Worm (Caenorhabditis elegans) whole organism, young adult: ENCODE results near the gene Y41G9A.5.
A peak's percentile ranks its signal among the peaks of the same experiment; 100 is the strongest.

Experiments
- B0336.3 ChIP-seq: fragments of 200-800 bp; sonication (Bioruptor generic); IDR thresholded peaks from 2 replicates; pipeline ENCODE4 v1.3.6; 2022; ENCODE audit warnings: missing genetic modification characterization, missing compliant biosample characterization
- F39B2.1 ChIP-seq: fragments of 200-800 bp; sonication (Bioruptor generic); IDR thresholded peaks from 2 replicates; pipeline ENCODE4 v1.3.6; 2022; ENCODE audit warnings: missing genetic modification reagents, missing genetic modification characterization, missing compliant biosample characterization
- F57A8.1 ChIP-seq: fragments of 200-800 bp; sonication (Bioruptor generic); optimal IDR thresholded peaks from 2 replicates; lab custom pipeline; 2018; ENCODE audit warnings: mild to moderate bottlenecking, missing genetic modification characterization, moderate library complexity, missing compliant biosample characterization
- F57C9.4 ChIP-seq: sonication (generic microtip); optimal IDR thresholded peaks from 2 replicates; lab custom pipeline; 2017; ENCODE audit warnings: mild to moderate bottlenecking, missing genetic modification characterization, missing compliant biosample characterization
- T07F8.4 ChIP-seq: sonication (generic microtip); optimal IDR thresholded peaks from 2 replicates; lab custom pipeline; 2016; ENCODE audit warnings: mild to moderate bottlenecking, missing genetic modification characterization, moderate library complexity, missing compliant biosample characterization
- T26A5.8 ChIP-seq: sonication (generic microtip); optimal IDR thresholded peaks from 2 replicates; lab custom pipeline; 2016; ENCODE audit warnings: missing genetic modification characterization, missing compliant biosample characterization
- Y95B8A.8 ChIP-seq: fragments of 200-800 bp; sonication (Bioruptor generic); IDR thresholded peaks from 2 replicates; pipeline ENCODE4 v1.3.6; 2022; ENCODE audit warnings: missing genetic modification reagents, missing genetic modification characterization, missing compliant biosample characterization
- ama-1 ChIP-seq, 3 experiments: fragments of 150-350 bp in 1 of 3; sonication (generic microtip) in 2 of 3; optimal IDR thresholded peaks; 2 replicates each; lab custom pipeline; 2014 to 2018; ENCODE audit warnings: missing biosample characterization in 2 of 3, missing genetic modification characterization in 2 of 3, missing genetic modification reagents in 2 of 3
- atf-7 ChIP-seq: sonication (generic microtip); optimal IDR thresholded peaks from 2 replicates; lab custom pipeline; 2017; ENCODE audit warnings: mild to moderate bottlenecking, missing genetic modification characterization, missing compliant biosample characterization
- bed-2 ChIP-seq: fragments of 200-800 bp; sonication (Bioruptor generic); IDR thresholded peaks from 2 replicates; pipeline ENCODE4 v1.3.6; 2022; ENCODE audit warnings: missing genetic modification reagents, missing genetic modification characterization, missing compliant biosample characterization
- ccch-3 ChIP-seq: fragments of 200-800 bp; sonication (Bioruptor generic); optimal IDR thresholded peaks from 2 replicates; lab custom pipeline; 2018; ENCODE audit warnings: mild to moderate bottlenecking, missing genetic modification characterization, missing compliant biosample characterization
- cebp-1 ChIP-seq, 2 experiments: fragments of 200-800 bp in 1 of 2; sonication (Bioruptor generic) in 1 of 2; sonication (generic microtip) in 1 of 2; IDR thresholded peaks in 1 of 2; optimal IDR thresholded peaks in 1 of 2; 2 replicates each; pipeline versions ENCODE4 v1.3.6 to Lab custom; 2017 to 2022; ENCODE audit warnings: missing compliant biosample characterization in 2 of 2, missing genetic modification characterization in 2 of 2, mild to moderate bottlenecking in 1 of 2, missing genetic modification reagents in 1 of 2, moderate library complexity in 1 of 2
- cebp-2 ChIP-seq: fragments of 200-800 bp; sonication (Bioruptor generic); IDR thresholded peaks from 2 replicates; pipeline ENCODE4 v1.3.6; 2022; ENCODE audit warnings: missing genetic modification characterization, missing compliant biosample characterization
- ceh-100 ChIP-seq: fragments of 200-800 bp; sonication (Bioruptor generic); IDR thresholded peaks from 2 replicates; pipeline ENCODE4 v1.3.6; 2022; ENCODE audit warnings: missing genetic modification reagents, missing genetic modification characterization, missing compliant biosample characterization
- ceh-27 ChIP-seq: fragments of 200-800 bp; sonication (Bioruptor generic); optimal IDR thresholded peaks from 2 replicates; lab custom pipeline; 2018; ENCODE audit warnings: mild to moderate bottlenecking, missing genetic modification characterization, moderate library complexity, missing compliant biosample characterization
- egl-44 ChIP-seq: fragments of 200-800 bp; sonication (Bioruptor generic); IDR thresholded peaks from 2 replicates; pipeline ENCODE4 v1.3.6; 2022; ENCODE audit warnings: missing genetic modification reagents, missing genetic modification characterization, missing compliant biosample characterization
- fkh-3 ChIP-seq: sonication (generic microtip); optimal IDR thresholded peaks from 2 replicates; lab custom pipeline; 2016; ENCODE audit warnings: mild to moderate bottlenecking, missing genetic modification characterization, missing compliant biosample characterization
- gei-17 ChIP-seq: fragments of 200-800 bp; sonication (Bioruptor generic); optimal IDR thresholded peaks from 2 replicates; lab custom pipeline; 2018; ENCODE audit warnings: mild to moderate bottlenecking, missing genetic modification characterization, missing compliant biosample characterization
- hmg-20 ChIP-seq: fragments of 200-800 bp; sonication (Bioruptor generic); IDR thresholded peaks from 2 replicates; pipeline ENCODE4 v1.3.6; 2022; ENCODE audit warnings: missing genetic modification reagents, missing genetic modification characterization, missing compliant biosample characterization
- let-607 ChIP-seq, 2 experiments: fragments of 200-800 bp in 1 of 2; sonication (Bioruptor generic) in 1 of 2; sonication (generic microtip) in 1 of 2; optimal IDR thresholded peaks; 2 replicates each; lab custom pipeline; 2016 to 2018; ENCODE audit warnings: mild to moderate bottlenecking in 2 of 2, missing compliant biosample characterization in 2 of 2, missing genetic modification characterization in 2 of 2, moderate library complexity in 2 of 2, missing genotype in 1 of 2
- lsl-1 ChIP-seq: fragments of 200-800 bp; sonication (Bioruptor generic); optimal IDR thresholded peaks from 2 replicates; lab custom pipeline; 2018; ENCODE audit warnings: mild to moderate bottlenecking, missing genetic modification characterization, moderate library complexity, missing compliant biosample characterization
- mxl-1 ChIP-seq: sonication (generic microtip); optimal IDR thresholded peaks from 2 replicates; lab custom pipeline; 2016; ENCODE audit warnings: missing genetic modification characterization, missing compliant biosample characterization
- nfya-2 ChIP-seq: fragments of 200-800 bp; sonication (Bioruptor generic); IDR thresholded peaks from 2 replicates; pipeline ENCODE4 v1.3.6; 2022; ENCODE audit warnings: missing genetic modification reagents, missing genetic modification characterization, missing compliant biosample characterization
- nhr-120 ChIP-seq: fragments of 200-800 bp; sonication (Bioruptor generic); IDR thresholded peaks from 2 replicates; pipeline ENCODE4 v1.3.6; 2022; ENCODE audit warnings: missing genetic modification characterization, missing compliant biosample characterization
- pha-4 ChIP-seq: fragments of 150-350 bp; sonication (generic microtip); optimal IDR thresholded peaks from 2 replicates; lab custom pipeline; 2014; ENCODE audit warnings: missing biosample characterization, missing genetic modification reagents, missing genetic modification characterization
- rcor-1 ChIP-seq: fragments of 200-800 bp; sonication (Bioruptor generic); IDR thresholded peaks from 2 replicates; pipeline ENCODE4 v1.3.6; 2022; ENCODE audit warnings: missing genetic modification reagents, missing genetic modification characterization, missing compliant biosample characterization
- rec-8 ChIP-seq, 2 experiments: sonication (generic microtip); optimal IDR thresholded peaks; 2 replicates each; lab custom pipeline; 2016; ENCODE audit warnings: mild to moderate bottlenecking in 2 of 2, missing genetic modification characterization in 2 of 2, missing genetic modification reagents in 2 of 2, missing genotype in 2 of 2, missing biosample characterization in 1 of 2, missing compliant biosample characterization in 1 of 2, moderate library complexity in 1 of 2
- repo-1 ChIP-seq: sonication (generic microtip); optimal IDR thresholded peaks from 2 replicates; lab custom pipeline; 2017; ENCODE audit warnings: mild to moderate bottlenecking, missing genetic modification characterization, missing compliant biosample characterization
- snpc-3.4 ChIP-seq: sonication (generic microtip); optimal IDR thresholded peaks from 2 replicates; lab custom pipeline; 2017; ENCODE audit warnings: missing genetic modification characterization, mild to moderate bottlenecking, missing compliant biosample characterization, antibody characterized with exemption, moderate library complexity, missing genotype, missing genetic modification reagents
- snpc-4 ChIP-seq, 5 experiments: fragments of 150-350 bp in 1 of 5; sonication (generic microtip) in 4 of 5; optimal IDR thresholded peaks; 2 replicates each; lab custom pipeline; 2014 to 2018; ENCODE audit warnings: missing genetic modification characterization in 5 of 5, missing biosample characterization in 3 of 5, antibody characterized with exemption in 2 of 5, mild to moderate bottlenecking in 2 of 5, missing compliant biosample characterization in 2 of 5, missing genotype in 2 of 5, moderate library complexity in 2 of 5, missing genetic modification reagents in 1 of 5
- unc-130 ChIP-seq: sonication (generic microtip); optimal IDR thresholded peaks from 2 replicates; lab custom pipeline; 2016; ENCODE audit warnings: missing genetic modification reagents, missing genetic modification characterization, missing compliant biosample characterization
- unc-62 ChIP-seq: fragments of 150-350 bp; optimal IDR thresholded peaks from 2 replicates; lab custom pipeline; 2014; ENCODE audit warnings: missing biosample characterization, missing genetic modification reagents, missing genetic modification characterization
- zim-3 ChIP-seq: sonication (generic microtip); optimal IDR thresholded peaks from 2 replicates; lab custom pipeline; 2017; ENCODE audit warnings: mild to moderate bottlenecking, missing genetic modification characterization, moderate library complexity, missing compliant biosample characterization
- ztf-18 ChIP-seq: sonication (generic microtip); optimal IDR thresholded peaks from 2 replicates; lab custom pipeline; 2016; ENCODE audit warnings: missing genotype, mild to moderate bottlenecking, missing genetic modification characterization, missing compliant biosample characterization
- ztf-3 ChIP-seq: fragments of 200-800 bp; sonication (Bioruptor generic); optimal IDR thresholded peaks from 2 replicates; lab custom pipeline; 2018; ENCODE audit warnings: mild to moderate bottlenecking, missing genetic modification characterization, missing compliant biosample characterization
- ztf-6 ChIP-seq: fragments of 200-800 bp; sonication (Bioruptor generic); IDR thresholded peaks from 2 replicates; pipeline ENCODE4 v1.3.6; 2022; ENCODE audit warnings: missing genetic modification reagents, missing genetic modification characterization, missing compliant biosample characterization

Y41G9A.5 gene

ce11 chrX:2971542-2971988, 25.1 kb downstream of the Y41G9A.5 start (continued):
- TF ChIP-seq unc-62 (GFP tag; lab: Kevin White, UChicago), result peak; percentile 91
- TF ChIP-seq zim-3, result peak; percentile 27
- TF ChIP-seq cebp-2, result no peak
- TF ChIP-seq ztf-3 (GFP tag; lab: Kevin White, UChicago), result no peak
- peak; percentile 80 for TF ChIP-seq Y95B8A.8
- TF ChIP-seq atf-7 (tag; lab: Kevin White, UChicago), result peak; percentile 94
- TF ChIP-seq F39B2.1 (GFP tag; lab: Robert Waterston, UW), result no peak
- no peak for TF ChIP-seq ccch-3
- TF ChIP-seq snpc-3.4 (tag; lab: Kevin White, UChicago), result no peak
- TF ChIP-seq fkh-3, result no peak
- TF ChIP-seq hmg-20 (GFP tag; lab: Robert Waterston, UW), result no peak
- peak; percentile 55 for TF ChIP-seq rcor-1 (GFP tag; lab: Robert Waterston, UW)
- no peak for TF ChIP-seq T26A5.8 (tag; lab: Kevin White, UChicago)
- TF ChIP-seq cebp-1 (GFP tag; IDR thresholded peaks at IDR 0.05; lab: Robert Waterston, UW), result peak; percentile 62
- peak; percentile 92 for TF ChIP-seq cebp-1 (tag; optimal IDR thresholded peaks at IDR 0.05; lab: Kevin White, UChicago)
- peak in 1 of 2 experiments; percentile 41 for TF ChIP-seq let-607 (tag; optimal IDR thresholded peaks at IDR 0.05; lab: Kevin White, UChicago)
- peak; percentile 67 for TF ChIP-seq gei-17 (GFP tag; lab: Kevin White, UChicago)
- TF ChIP-seq T07F8.4, result no peak
- TF ChIP-seq repo-1, result peak; percentile 3
- TF ChIP-seq ceh-100 (GFP tag; lab: Robert Waterston, UW), result no peak
- TF ChIP-seq ceh-27, result peak; percentile 75
- TF ChIP-seq bed-2 (GFP tag; lab: Robert Waterston, UW), result 0 out of 2 replicates have a peak, but pooled peaks have one; percentile 28
- no peak for TF ChIP-seq rec-8 (tag; optimal IDR thresholded peaks at IDR 0.05; lab: Kevin White, UChicago)
- TF ChIP-seq nfya-2 (GFP tag; lab: Robert Waterston, UW), result no peak
- TF ChIP-seq F57C9.4, result no peak
- peak; percentile 45 for TF ChIP-seq ztf-18 (tag; lab: Kevin White, UChicago)
- TF ChIP-seq egl-44, result peak; percentile 81
- TF ChIP-seq pha-4 (tag; lab: Kevin White, UChicago), result peak; percentile 71
- peak; percentile 68 for TF ChIP-seq ama-1 (optimal IDR thresholded peaks at IDR 0.05; lab: Kevin White, UChicago)
- no peak for TF ChIP-seq ama-1 (GFP tag; optimal IDR thresholded peaks at IDR 0.05; lab: Kevin White, UChicago)
- 0 out of 2 replicates have a peak, but pooled peaks have one; percentile 80 for TF ChIP-seq nhr-120 (GFP tag; lab: Robert Waterston, UW)
- TF ChIP-seq B0336.3 (GFP tag; lab: Robert Waterston, UW), result peak; percentile 88
- TF ChIP-seq mxl-1 (tag; lab: Kevin White, UChicago), result peak; percentile 52
- no peak for TF ChIP-seq unc-130 (GFP tag; lab: Kevin White, UChicago)
- no peak for TF ChIP-seq lsl-1 (GFP tag; lab: Kevin White, UChicago)
- TF ChIP-seq snpc-4 (GFP tag; optimal IDR thresholded peaks at IDR 0.05; lab: Kevin White, UChicago), result no peak
- TF ChIP-seq snpc-4 (tag; optimal IDR thresholded peaks at IDR 0.05; lab: Kevin White, UChicago), result peak; percentile 48 to 55 (median 54)
- TF ChIP-seq F57A8.1 (GFP tag; lab: Kevin White, UChicago), result no peak
- 0 out of 2 replicates have a peak, but pooled peaks have one; percentile 9 for TF ChIP-seq ztf-6 (GFP tag; lab: Robert Waterston, UW)
